Fruit fly (Drosophila melanogaster) whole organism, wandering third instar larva: Measurements from ENCODE around the gene CG14968.

Experiments
- Abd-B ChIP-seq: fragments of >200 bp; optimal IDR thresholded peaks from 2 replicates; lab custom pipeline; 2017; ENCODE audit warnings: missing biosample characterization, missing genetic modification characterization
- CG32264 ChIP-seq: fragments of 200-800 bp; sonication (Bioruptor generic); optimal IDR thresholded peaks from 2 replicates; lab custom pipeline; 2016; ENCODE audit warnings: missing biosample characterization, missing genetic modification characterization
- CG9705 ChIP-seq: fragments of 200-800 bp; sonication (Bioruptor generic); optimal IDR thresholded peaks from 2 replicates; lab custom pipeline; 2018; ENCODE audit warnings: missing biosample characterization, mild to moderate bottlenecking, missing genetic modification characterization
- CrebA ChIP-seq: fragments of 200-800 bp; sonication (Bioruptor generic); optimal IDR thresholded peaks from 2 replicates; lab custom pipeline; 2016; ENCODE audit warnings: missing biosample characterization, mild to moderate bottlenecking, missing genetic modification characterization, borderline replicate concordance
- Dif ChIP-seq: fragments of 200-275, 200-300 bp; sonication (Bioruptor generic); optimal IDR thresholded peaks from 2 replicates; lab custom pipeline; 2018; ENCODE audit warnings: missing biosample characterization, missing genetic modification characterization; ENCODE audit not compliant: partially characterized antibody
- HLH106 ChIP-seq: fragments of 200-800 bp; optimal IDR thresholded peaks from 3 replicates; lab custom pipeline; 2019; ENCODE audit warnings: missing biosample characterization, mild to moderate bottlenecking, missing genetic modification characterization, moderate library complexity
- Hnf4 ChIP-seq: fragments of 200-800 bp; sonication (Bioruptor generic); optimal IDR thresholded peaks from 2 replicates; lab custom pipeline; 2016; ENCODE audit warnings: missing biosample characterization, mild to moderate bottlenecking, missing genetic modification characterization
- Hr83 ChIP-seq: fragments of 200-300 bp; sonication (Bioruptor generic); optimal IDR thresholded peaks from 2 replicates; lab custom pipeline; 2016; ENCODE audit warnings: missing biosample characterization, mild to moderate bottlenecking, missing genetic modification characterization, moderate library complexity; ENCODE audit not compliant: poor library complexity, severe bottlenecking
- Mio ChIP-seq: sonication (Bioruptor generic); optimal IDR thresholded peaks from 2 replicates; lab custom pipeline; 2016; ENCODE audit warnings: missing biosample characterization, missing genetic modification characterization
- Myc ChIP-seq: fragments of >200 bp; optimal IDR thresholded peaks from 2 replicates; lab custom pipeline; 2017
- OdsH ChIP-seq: fragments of 200-800 bp; sonication (Bioruptor generic); optimal IDR thresholded peaks from 2 replicates; lab custom pipeline; 2016; ENCODE audit warnings: missing biosample characterization, mild to moderate bottlenecking, missing genetic modification characterization
- Sp1 ChIP-seq: fragments of 200-800 bp; sonication (Bioruptor generic); optimal IDR thresholded peaks from 3 replicates; lab custom pipeline; 2019; ENCODE audit warnings: missing biosample characterization, mild to moderate bottlenecking, missing genetic modification characterization, moderate library complexity
- Vsx2 ChIP-seq: fragments of 200-300, 225-300 bp; sonication (Bioruptor generic); optimal IDR thresholded peaks from 2 replicates; lab custom pipeline; 2018; ENCODE audit warnings: missing biosample characterization, missing genetic modification characterization; ENCODE audit not compliant: partially characterized antibody
- br ChIP-seq: fragments of 200-800 bp; sonication (Bioruptor generic); optimal IDR thresholded peaks from 2 replicates; lab custom pipeline; 2016; ENCODE audit warnings: missing biosample characterization, missing genetic modification characterization
- brk ChIP-seq: fragments of 200-800 bp; sonication (Bioruptor generic); optimal IDR thresholded peaks from 2 replicates; lab custom pipeline; 2016; ENCODE audit warnings: missing biosample characterization, mild to moderate bottlenecking, missing genetic modification characterization
- dl ChIP-seq, 2 experiments: fragments of 175-275, 200-275 bp in 1 of 2; fragments of 200-275 bp in 1 of 2; sonication (Bioruptor generic); optimal IDR thresholded peaks; lab custom pipeline; 2018; ENCODE audit warnings: mild to moderate bottlenecking in 2 of 2, missing biosample characterization in 2 of 2, missing genetic modification characterization in 2 of 2, moderate library complexity in 2 of 2; ENCODE audit not compliant: partially characterized antibody in 2 of 2, insufficient read depth in 1 of 2
- dmrt93B ChIP-seq: fragments of 200-800 bp; sonication (Bioruptor generic); optimal IDR thresholded peaks from 2 replicates; lab custom pipeline; 2018; ENCODE audit warnings: missing biosample characterization, mild to moderate bottlenecking, missing genetic modification characterization
- dsf ChIP-seq: sonication (Bioruptor generic); optimal IDR thresholded peaks from 2 replicates; lab custom pipeline; 2016; ENCODE audit warnings: missing biosample characterization, missing genetic modification characterization, borderline replicate concordance
- ey ChIP-seq: fragments of 200-800 bp; sonication (Bioruptor generic); optimal IDR thresholded peaks from 2 replicates; lab custom pipeline; 2016; ENCODE audit warnings: missing biosample characterization, missing genetic modification characterization
- foxo ChIP-seq, 2 experiments: fragments of 200-800 bp; sonication (Bioruptor generic); optimal IDR thresholded peaks; 2 replicates in 1 of 2; 3 replicates in 1 of 2; lab custom pipeline; 2016 to 2017; ENCODE audit warnings: missing biosample characterization in 2 of 2, missing genetic modification characterization in 2 of 2
- fru ChIP-seq: fragments of 200-800 bp; sonication (Bioruptor generic); optimal IDR thresholded peaks from 3 replicates; lab custom pipeline; 2016; ENCODE audit warnings: missing biosample characterization, mild to moderate bottlenecking, missing genetic modification characterization
- h ChIP-seq: fragments of 200-800 bp; sonication (Bioruptor generic); optimal IDR thresholded peaks from 3 replicates; lab custom pipeline; 2016; ENCODE audit warnings: missing biosample characterization, mild to moderate bottlenecking, missing genetic modification characterization
- jim ChIP-seq: fragments of 175-275, 200-325 bp; sonication (Bioruptor generic); optimal IDR thresholded peaks from 2 replicates; lab custom pipeline; 2016; ENCODE audit warnings: missing biosample characterization, mild to moderate bottlenecking, missing genetic modification characterization
- lola ChIP-seq: fragments of >200 bp; optimal IDR thresholded peaks from 2 replicates; lab custom pipeline; 2017; ENCODE audit warnings: missing biosample characterization, missing genetic modification characterization
- pan ChIP-seq: fragments of >200 bp; optimal IDR thresholded peaks from 2 replicates; lab custom pipeline; 2017
- psq ChIP-seq: fragments of 200-800 bp; sonication (Bioruptor generic); optimal IDR thresholded peaks from 3 replicates; lab custom pipeline; 2017; ENCODE audit warnings: missing biosample characterization, mild to moderate bottlenecking, missing genetic modification characterization, moderate library complexity
- rgr ChIP-seq: fragments of 200-800 bp; sonication (Bioruptor generic); optimal IDR thresholded peaks from 3 replicates; lab custom pipeline; 2016; ENCODE audit warnings: missing biosample characterization, mild to moderate bottlenecking, missing genetic modification characterization
- sage ChIP-seq: fragments of 200-800 bp; sonication (Bioruptor generic); optimal IDR thresholded peaks from 2 replicates; lab custom pipeline; 2016; ENCODE audit warnings: missing biosample characterization, mild to moderate bottlenecking, missing genetic modification characterization
- sv ChIP-seq: fragments of 200-800 bp; sonication (Bioruptor generic); optimal IDR thresholded peaks from 3 replicates; lab custom pipeline; 2016; ENCODE audit warnings: missing biosample characterization, missing genetic modification characterization
- tai ChIP-seq: sonication (Bioruptor generic); optimal IDR thresholded peaks from 2 replicates; lab custom pipeline; 2016; ENCODE audit warnings: missing biosample characterization, missing genetic modification characterization
- usp ChIP-seq: fragments of >200 bp; optimal IDR thresholded peaks from 2 replicates; lab custom pipeline; 2017; ENCODE audit warnings: missing biosample characterization, missing genetic modification characterization
- woc ChIP-seq: sonication (Bioruptor generic); optimal IDR thresholded peaks from 2 replicates; lab custom pipeline; 2016; ENCODE audit warnings: missing biosample characterization, mild to moderate bottlenecking, missing genetic modification characterization

Gene CG14968

DNA sequence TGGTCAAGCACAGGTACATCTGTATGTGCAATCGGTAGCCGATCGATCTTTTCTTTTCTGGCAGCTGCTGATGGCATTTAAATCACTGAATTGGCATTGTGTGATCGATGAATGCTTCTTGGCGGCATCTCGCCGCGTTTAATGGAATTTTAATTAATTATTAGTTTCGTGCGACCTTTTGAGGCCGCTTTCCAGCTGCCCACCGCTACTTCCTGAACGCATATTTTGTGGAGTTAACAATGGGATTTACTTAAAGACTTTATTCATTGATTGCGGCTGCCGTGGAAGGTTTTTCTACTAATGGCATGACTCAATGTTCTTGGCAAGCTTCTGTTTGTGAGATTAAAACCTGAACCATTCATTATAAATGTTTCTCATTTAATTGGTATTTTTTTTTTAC lies 41.3 kb downstream of the CG14968 start:
- TF ChIP-seq jim (GFP tag; lab: Kevin White, UChicago) (no peak), br (no peak), Hnf4 (no peak), ey (GFP tag; lab: Kevin White, UChicago) (no peak)

dm6 chr3L:3259703-3260102 lies 43.2 kb downstream of the CG14968 start:
- no peak for TF ChIP-seq dl (GFP tag; optimal IDR thresholded peaks at IDR 0.05; lab: Kevin White, UChicago; ENCODE audit: insufficient read depth in 1 of 2, partially characterized antibody in 2 of 2)
- TF ChIP-seq dmrt93B (GFP tag; lab: Kevin White, UChicago), result peak; percentile 24
- TF ChIP-seq HLH106 (tag; lab: Kevin White, UChicago), result peak; percentile 81
- peak; percentile 30 for TF ChIP-seq woc
- TF ChIP-seq Mio (GFP tag; lab: Kevin White, UChicago), result no peak
- TF ChIP-seq sage (GFP tag; lab: Kevin White, UChicago), result peak; percentile 15
- TF ChIP-seq OdsH, result peak; percentile 67
- TF ChIP-seq Dif (GFP tag; lab: Kevin White, UChicago), result no peak
- no peak for TF ChIP-seq jim (GFP tag; lab: Kevin White, UChicago)
- TF ChIP-seq CG32264 (GFP tag; lab: Kevin White, UChicago), result peak; percentile 8
- TF ChIP-seq ey (GFP tag; lab: Kevin White, UChicago), result peak; percentile 68
- TF ChIP-seq sv (GFP tag; lab: Kevin White, UChicago), result no peak
- peak; percentile 57 for TF ChIP-seq Hnf4
- TF ChIP-seq rgr (GFP tag; lab: Kevin White, UChicago), result peak; percentile 65
- peak in 1 of 2 experiments; percentile 75 for TF ChIP-seq foxo (GFP tag; optimal IDR thresholded peaks at IDR 0.05; lab: Kevin White, UChicago)
- TF ChIP-seq psq (GFP tag; lab: Kevin White, UChicago), result peak; percentile 51
- no peak for TF ChIP-seq CrebA (GFP tag; lab: Kevin White, UChicago)
- peak; percentile 81 for TF ChIP-seq h (GFP tag; lab: Kevin White, UChicago)
- TF ChIP-seq dsf (GFP tag; lab: Kevin White, UChicago), result no peak
- TF ChIP-seq Sp1, result peak; percentile 67
- peak; percentile 71 for TF ChIP-seq br
- peak; percentile 56 for TF ChIP-seq fru (GFP tag; lab: Kevin White, UChicago)
- peak; percentile 21 for TF ChIP-seq CG9705
- TF ChIP-seq Myc (lab: Kevin White, UChicago), result no peak

- TF ChIP-seq fru (GFP tag; lab: Kevin White, UChicago) (peak; percentile 1), dl (GFP tag; optimal IDR thresholded peaks at IDR 0.05; lab: Kevin White, UChicago; ENCODE audit: insufficient read depth in 1 of 2, partially characterized antibody in 2 of 2) (peak; percentile 59 to 66), Abd-B (GFP tag; lab: Kevin White, UChicago) (no peak), OdsH (peak; percentile 32), Sp1 (peak; percentile 14), pan (lab: Kevin White, UChicago) (no peak), tai (GFP tag; lab: Kevin White, UChicago) (no peak), dmrt93B (GFP tag; lab: Kevin White, UChicago) (no peak), sv (GFP tag; lab: Kevin White, UChicago) (no peak), psq (GFP tag; lab: Kevin White, UChicago) (no peak), Dif (GFP tag; lab: Kevin White, UChicago) (peak; percentile 71), Vsx2 (peak; percentile 38), Hr83 (GFP tag; lab: Kevin White, UChicago) (no peak), CG32264 (GFP tag; lab: Kevin White, UChicago) (no peak), CrebA (GFP tag; lab: Kevin White, UChicago) (peak; percentile 5), usp (GFP tag; lab: Kevin White, UChicago) (no peak), sage (GFP tag; lab: Kevin White, UChicago) (no peak), br (no peak), jim (GFP tag; lab: Kevin White, UChicago) (no peak)
Measured at dm6 chr3L:3257690-3258089, 45.2 kb downstream of the CG14968 start, which contains the start of gene ckd. Gene ckd (plus strand): TSS chr3L:3257878.

DNA sequence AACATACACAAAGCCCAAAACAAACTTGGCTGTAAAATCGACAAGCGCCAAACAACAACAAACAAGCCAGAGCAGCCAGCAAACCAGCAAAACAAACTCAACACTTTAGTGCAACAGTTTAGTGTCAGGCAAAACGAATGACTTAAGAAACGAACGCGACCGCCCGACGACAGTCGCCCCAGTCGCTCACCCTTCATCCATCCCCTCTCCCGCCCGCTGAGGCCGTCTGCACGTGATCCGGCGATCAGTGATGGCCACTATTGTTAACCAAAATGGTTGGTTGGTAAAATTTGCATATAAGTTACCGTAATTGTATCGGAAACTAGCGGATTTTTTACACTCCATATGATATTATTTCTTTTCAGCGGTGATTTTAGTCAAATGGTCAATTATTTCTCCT lies 49.3 kb downstream of the CG14968 start:
- no peak for TF ChIP-seq brk
- no peak for TF ChIP-seq h (GFP tag; lab: Kevin White, UChicago)
- peak in 1 of 2 experiments; percentile 25 for TF ChIP-seq dl (GFP tag; optimal IDR thresholded peaks at IDR 0.05; lab: Kevin White, UChicago; ENCODE audit: insufficient read depth in 1 of 2, partially characterized antibody in 2 of 2)
- TF ChIP-seq Dif (GFP tag; lab: Kevin White, UChicago), result peak; percentile 55
- no peak for TF ChIP-seq lola
- TF ChIP-seq CG9705, result no peak
- no peak for TF ChIP-seq dsf (GFP tag; lab: Kevin White, UChicago)
- no peak for TF ChIP-seq Mio (GFP tag; lab: Kevin White, UChicago)
- TF ChIP-seq woc, result peak; percentile 62
- TF ChIP-seq Vsx2, result peak; percentile 59
- TF ChIP-seq pan (lab: Kevin White, UChicago), result no peak
- no peak for TF ChIP-seq usp (GFP tag; lab: Kevin White, UChicago)
- TF ChIP-seq Sp1, result no peak
